Fruit fly (Drosophila melanogaster) whole organism, adult: Measurements from ENCODE around the gene Antp.

ENCODE experiments used
- CG33017 ChIP-seq: fragments of 200-800 bp; sonication (Bioruptor generic); optimal IDR thresholded peaks from 2 replicates; lab custom pipeline; 2018; ENCODE audit warnings: missing biosample characterization, mild to moderate bottlenecking, missing genetic modification characterization, moderate library complexity
- pad ChIP-seq: fragments of 200-800 bp; sonication (Bioruptor generic); optimal IDR thresholded peaks from 3 replicates; lab custom pipeline; 2017; ENCODE audit warnings: missing biosample characterization, missing genetic modification characterization, mild to moderate bottlenecking, moderate library complexity, missing genetic modification reagents

DNA sequence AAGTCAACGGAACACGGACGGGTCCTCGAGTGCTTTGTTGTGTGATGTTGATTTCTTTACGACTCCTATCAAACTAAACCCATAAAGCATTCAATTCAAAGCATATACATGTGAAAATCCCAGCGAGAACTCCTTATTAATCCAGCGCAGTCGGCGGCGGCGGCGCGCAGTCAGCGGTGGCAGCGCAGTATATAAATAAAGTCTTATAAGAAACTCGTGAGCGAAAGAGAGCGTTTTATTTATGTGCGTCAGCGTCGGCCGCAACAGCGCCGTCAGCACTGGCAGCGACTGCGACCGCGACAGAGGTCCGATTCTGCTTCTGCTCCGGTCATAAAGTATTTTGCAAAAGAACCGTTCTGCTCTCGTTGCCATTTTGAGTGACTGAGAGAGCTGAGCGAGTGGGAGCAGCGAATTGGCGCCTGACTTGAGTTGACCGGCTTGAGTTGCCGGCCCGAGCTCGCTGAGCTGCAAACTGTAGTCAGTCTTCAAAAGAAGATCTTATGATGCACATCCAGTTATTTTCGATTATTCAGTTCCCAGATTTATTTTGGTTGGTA, at the start of gene Antp:
- TF ChIP-seq CG33017 (no peak), pad (GFP tag; lab: Kevin White, UChicago) (no peak)
